Worm (Caenorhabditis elegans): ENCODE data around the gene C55A1.4.
"Not testable (repeated sequence)": the region's sequence is repeated elsewhere in the genome, so short reads cannot be mapped to it uniquely, and the experiment has no call there.

- not testable (repeated sequence) for TF ChIP-seq ztf-23, tab-1 (GFP tag; IDR thresholded peaks at IDR 0.05)
These were observed 4.5 kb upstream of the C55A1.4 start, which contains the start of the genes C55A1.7 and C55A1.6 for ce11 chrV:15647536-15648085.
